Fruit fly (Drosophila melanogaster) whole organism, embryonic: ENCODE data around the gene Osi10b.

ENCODE experiments used
- CG15601 ChIP-seq: fragments of 200-800 bp; sonication (Bioruptor generic); optimal IDR thresholded peaks from 3 replicates; lab custom pipeline; 2019; ENCODE audit warnings: missing biosample characterization, mild to moderate bottlenecking, missing genetic modification characterization, moderate library complexity
- CG16779 ChIP-seq: fragments of 200-800 bp; sonication (Bioruptor generic); IDR thresholded peaks from 2 replicates; pipeline ENCODE4 v1.3.6; 2022; ENCODE audit warnings: missing biosample characterization, missing genetic modification characterization
- Dad ChIP-seq: fragments of 200-800 bp; sonication (Bioruptor generic); optimal IDR thresholded peaks from 3 replicates; lab custom pipeline; 2016; ENCODE audit warnings: missing biosample characterization, missing genetic modification characterization
- Sry-β ChIP-seq: fragments of 200-800 bp; sonication (Bioruptor generic); optimal IDR thresholded peaks from 2 replicates; lab custom pipeline; 2018; ENCODE audit warnings: missing biosample characterization, mild to moderate bottlenecking, missing genetic modification characterization, moderate library complexity
- abd-A ChIP-seq: fragments of 200-800 bp; sonication (Bioruptor generic); optimal IDR thresholded peaks from 3 replicates; lab custom pipeline; 2019; ENCODE audit warnings: missing biosample characterization, mild to moderate bottlenecking, missing genetic modification characterization, moderate library complexity
- gt ChIP-seq: fragments of 200-800 bp; sonication (Bioruptor generic); IDR thresholded peaks from 2 replicates; pipeline ENCODE4 v1.3.6; 2022; ENCODE audit warnings: missing biosample characterization, missing genetic modification characterization
- ind ChIP-seq: fragments of 200-800 bp; sonication (Bioruptor generic); optimal IDR thresholded peaks from 3 replicates; lab custom pipeline; 2016; ENCODE audit warnings: missing biosample characterization, missing genetic modification characterization
- lola ChIP-seq, 3 experiments: fragments of >200 bp in 2 of 3; fragments of 200-800 bp in 1 of 3; sonication (Bioruptor generic) in 1 of 3; optimal IDR thresholded peaks; 2 replicates each; lab custom pipeline; 2017 to 2019; ENCODE audit warnings: missing biosample characterization in 3 of 3, missing genetic modification characterization in 3 of 3, mild to moderate bottlenecking in 1 of 3, moderate library complexity in 1 of 3
- schlank ChIP-seq: fragments of 200-800 bp; sonication (Bioruptor generic); optimal IDR thresholded peaks from 2 replicates; lab custom pipeline; 2018; ENCODE audit warnings: missing biosample characterization, mild to moderate bottlenecking, missing genetic modification characterization

DNA sequence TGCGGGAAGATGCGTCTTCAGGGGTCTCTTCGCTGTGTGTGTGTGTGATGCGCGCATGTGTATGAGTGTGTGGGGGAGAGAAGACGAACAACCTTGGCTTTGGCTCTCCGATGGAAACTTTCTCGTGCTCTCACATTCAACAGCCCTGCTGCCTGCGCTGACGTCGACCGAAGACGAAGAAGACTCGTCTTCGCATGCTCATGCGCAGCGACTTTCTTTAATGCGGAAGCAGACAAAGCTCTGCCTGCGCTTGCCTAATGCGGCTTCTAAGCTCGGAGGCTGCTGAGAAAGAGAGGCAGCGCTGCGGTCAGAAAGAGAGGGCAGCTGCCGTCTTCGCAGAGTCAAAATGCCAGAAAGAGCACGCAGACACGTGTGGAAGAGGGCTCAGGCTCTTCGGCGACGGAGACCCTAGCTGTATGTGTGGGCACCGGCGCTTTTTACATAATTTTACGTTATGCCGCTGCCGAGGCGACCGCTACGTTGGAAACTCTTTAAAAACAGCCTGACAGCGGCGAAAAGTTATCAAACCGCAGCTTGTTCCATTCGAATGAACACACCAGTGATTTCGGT is 31.7 kb upstream of the Osi10b start, which contains the start of gene Osi6:
- TF ChIP-seq ind (GFP tag; lab: Kevin White, UChicago), result no peak
- TF ChIP-seq Dad (GFP tag; lab: Kevin White, UChicago), result no peak
- no peak for TF ChIP-seq lola (GFP tag; optimal IDR thresholded peaks at IDR 0.05; lab: Kevin White, UChicago)
- no peak for TF ChIP-seq gt
- no peak for TF ChIP-seq schlank (tag; lab: Kevin White, UChicago)
- TF ChIP-seq CG15601 (tag; lab: Kevin White, UChicago), result no peak
- no peak for TF ChIP-seq CG16779 (GFP tag; lab: Robert Waterston, UW)
- no peak for TF ChIP-seq abd-A (tag; lab: Kevin White, UChicago)
- TF ChIP-seq Sry-β, result no peak
